Worm (Caenorhabditis elegans) whole organism, young adult: ENCODE results near the gene fut-1.
A peak's percentile ranks its signal among the peaks of the same experiment; 100 is the strongest.

Source experiments
- B0019.2 ChIP-seq: fragments of 200-800 bp; sonication (Bioruptor generic); conservative IDR thresholded peaks from 2 replicates; pipeline ENCODE4 v1.3.6; 2022; ENCODE audit warnings: missing genetic modification reagents, missing genetic modification characterization, missing compliant biosample characterization
- B0336.3 ChIP-seq: fragments of 200-800 bp; sonication (Bioruptor generic); IDR thresholded peaks from 2 replicates; pipeline ENCODE4 v1.3.6; 2022; ENCODE audit warnings: missing genetic modification characterization, missing compliant biosample characterization
- F39B2.1 ChIP-seq: fragments of 200-800 bp; sonication (Bioruptor generic); IDR thresholded peaks from 2 replicates; pipeline ENCODE4 v1.3.6; 2022; ENCODE audit warnings: missing genetic modification reagents, missing genetic modification characterization, missing compliant biosample characterization
- F57C9.4 ChIP-seq: sonication (generic microtip); optimal IDR thresholded peaks from 2 replicates; lab custom pipeline; 2017; ENCODE audit warnings: mild to moderate bottlenecking, missing genetic modification characterization, missing compliant biosample characterization
- K11D2.4 ChIP-seq: fragments of 200-800 bp; sonication (Bioruptor generic); IDR thresholded peaks from 2 replicates; pipeline ENCODE4 v1.3.6; 2022; ENCODE audit warnings: missing genetic modification reagents, missing genetic modification characterization, missing compliant biosample characterization
- Y53G8AR.9 ChIP-seq: fragments of 200-800 bp; sonication (Bioruptor generic); conservative IDR thresholded peaks from 2 replicates; pipeline ENCODE4 v1.3.6; 2022; ENCODE audit warnings: missing genetic modification reagents, missing genetic modification characterization, missing compliant biosample characterization
- Y67H2A.10 ChIP-seq: fragments of 200-800 bp; sonication (Bioruptor generic); conservative IDR thresholded peaks from 2 replicates; pipeline ENCODE4 v1.3.6; 2022; ENCODE audit warnings: missing genetic modification reagents, missing genetic modification characterization, missing compliant biosample characterization
- Y79H2A.3 ChIP-seq: fragments of 200-800 bp; sonication (Bioruptor generic); conservative IDR thresholded peaks from 2 replicates; pipeline ENCODE4 v1.3.6; 2022; ENCODE audit warnings: missing genetic modification reagents, missing genetic modification characterization, missing compliant biosample characterization
- Y95B8A.8 ChIP-seq: fragments of 200-800 bp; sonication (Bioruptor generic); IDR thresholded peaks from 2 replicates; pipeline ENCODE4 v1.3.6; 2022; ENCODE audit warnings: missing genetic modification reagents, missing genetic modification characterization, missing compliant biosample characterization
- ZK185.1 ChIP-seq: sonication (generic microtip); optimal IDR thresholded peaks from 2 replicates; lab custom pipeline; 2016; ENCODE audit warnings: mild to moderate bottlenecking, missing genetic modification characterization, missing compliant biosample characterization; ENCODE audit not compliant: poor library complexity, severe bottlenecking
- ama-1 ChIP-seq, 3 experiments: fragments of 150-350 bp in 1 of 3; sonication (generic microtip) in 2 of 3; optimal IDR thresholded peaks; 2 replicates each; lab custom pipeline; 2014 to 2018; ENCODE audit warnings: missing biosample characterization in 2 of 3, missing genetic modification characterization in 2 of 3, missing genetic modification reagents in 2 of 3
- aptf-3 ChIP-seq: fragments of 200-800 bp; sonication (Bioruptor generic); IDR thresholded peaks from 2 replicates; pipeline ENCODE4 v1.3.6; 2022; ENCODE audit warnings: missing genetic modification characterization, missing compliant biosample characterization
- atf-7 ChIP-seq: sonication (generic microtip); optimal IDR thresholded peaks from 2 replicates; lab custom pipeline; 2017; ENCODE audit warnings: mild to moderate bottlenecking, missing genetic modification characterization, missing compliant biosample characterization
- attf-3 ChIP-seq: fragments of 200-800 bp; sonication (Bioruptor generic); conservative IDR thresholded peaks from 2 replicates; pipeline ENCODE4 v1.3.6; 2022; ENCODE audit warnings: missing genetic modification reagents, missing genetic modification characterization, missing compliant biosample characterization
- attf-6 ChIP-seq: fragments of 200-800 bp; sonication (Bioruptor generic); IDR thresholded peaks from 2 replicates; pipeline ENCODE4 v1.3.6; 2022; ENCODE audit warnings: missing genetic modification reagents, missing genetic modification characterization, missing compliant biosample characterization
- bed-1 ChIP-seq: fragments of 200-800 bp; sonication (Bioruptor generic); IDR thresholded peaks from 2 replicates; pipeline ENCODE4 v1.3.6; 2022; ENCODE audit warnings: missing genetic modification reagents, missing genetic modification characterization, missing compliant biosample characterization
- ccch-3 ChIP-seq: fragments of 200-800 bp; sonication (Bioruptor generic); optimal IDR thresholded peaks from 2 replicates; lab custom pipeline; 2018; ENCODE audit warnings: mild to moderate bottlenecking, missing genetic modification characterization, missing compliant biosample characterization
- ceh-100 ChIP-seq: fragments of 200-800 bp; sonication (Bioruptor generic); IDR thresholded peaks from 2 replicates; pipeline ENCODE4 v1.3.6; 2022; ENCODE audit warnings: missing genetic modification reagents, missing genetic modification characterization, missing compliant biosample characterization
- ceh-27 ChIP-seq: fragments of 200-800 bp; sonication (Bioruptor generic); optimal IDR thresholded peaks from 2 replicates; lab custom pipeline; 2018; ENCODE audit warnings: mild to moderate bottlenecking, missing genetic modification characterization, moderate library complexity, missing compliant biosample characterization
- ceh-40 ChIP-seq: fragments of 200-800 bp; sonication (Bioruptor generic); IDR thresholded peaks from 2 replicates; pipeline ENCODE4 v1.3.6; 2022; ENCODE audit warnings: missing genetic modification characterization, missing compliant biosample characterization
- die-1 ChIP-seq: sonication (generic microtip); optimal IDR thresholded peaks from 2 replicates; lab custom pipeline; 2016; ENCODE audit warnings: missing genotype, mild to moderate bottlenecking, missing genetic modification characterization, missing compliant biosample characterization
- dox-1 ChIP-seq: fragments of 200-800 bp; sonication (Bioruptor generic); IDR thresholded peaks from 2 replicates; pipeline ENCODE4 v1.3.6; 2022; ENCODE audit warnings: missing genetic modification reagents, missing genetic modification characterization, missing compliant biosample characterization
- egl-18 ChIP-seq: fragments of 200-800 bp; sonication (Bioruptor generic); IDR thresholded peaks from 2 replicates; pipeline ENCODE4 v1.3.6; 2022; ENCODE audit warnings: missing genetic modification reagents, missing genetic modification characterization, missing compliant biosample characterization
- egl-44 ChIP-seq: fragments of 200-800 bp; sonication (Bioruptor generic); IDR thresholded peaks from 2 replicates; pipeline ENCODE4 v1.3.6; 2022; ENCODE audit warnings: missing genetic modification reagents, missing genetic modification characterization, missing compliant biosample characterization
- egrh-3 ChIP-seq: fragments of 200-800 bp; sonication (Bioruptor generic); IDR thresholded peaks from 2 replicates; pipeline ENCODE4 v1.3.6; 2022; ENCODE audit warnings: missing genetic modification reagents, missing genetic modification characterization, missing compliant biosample characterization
- ekl-4 ChIP-seq: fragments of 200-800 bp; sonication (Bioruptor generic); IDR thresholded peaks from 2 replicates; pipeline ENCODE4 v1.3.6; 2022; ENCODE audit warnings: missing genetic modification reagents, missing genetic modification characterization, missing compliant biosample characterization
- ets-4 ChIP-seq: fragments of 200-800 bp; sonication (Bioruptor generic); optimal IDR thresholded peaks from 2 replicates; lab custom pipeline; 2018; ENCODE audit warnings: mild to moderate bottlenecking, missing genetic modification characterization, missing compliant biosample characterization
- hlh-12 ChIP-seq: sonication (generic microtip); optimal IDR thresholded peaks from 2 replicates; lab custom pipeline; 2016; ENCODE audit warnings: missing genetic modification characterization, missing compliant biosample characterization
- hlh-26 ChIP-seq: fragments of 200-800 bp; sonication (Bioruptor generic); conservative IDR thresholded peaks from 2 replicates; pipeline ENCODE4 v1.3.6; 2022; ENCODE audit warnings: missing genetic modification reagents, missing genetic modification characterization, missing compliant biosample characterization
- hmg-1.2 ChIP-seq: fragments of 200-800 bp; sonication (Bioruptor generic); IDR thresholded peaks from 2 replicates; pipeline ENCODE4 v1.3.6; 2022; ENCODE audit warnings: missing genetic modification reagents, missing genetic modification characterization, missing compliant biosample characterization
- hmg-20 ChIP-seq: fragments of 200-800 bp; sonication (Bioruptor generic); IDR thresholded peaks from 2 replicates; pipeline ENCODE4 v1.3.6; 2022; ENCODE audit warnings: missing genetic modification reagents, missing genetic modification characterization, missing compliant biosample characterization
- let-526 ChIP-seq: fragments of 200-800 bp; sonication (Bioruptor generic); IDR thresholded peaks from 2 replicates; pipeline ENCODE4 v1.3.6; 2022; ENCODE audit warnings: missing genetic modification reagents, missing genetic modification characterization, missing compliant biosample characterization
- lin-54 ChIP-seq: fragments of 200-800 bp; sonication (Bioruptor generic); optimal IDR thresholded peaks from 2 replicates; lab custom pipeline; 2018; ENCODE audit warnings: mild to moderate bottlenecking, missing genetic modification characterization, missing compliant biosample characterization
- madf-10 ChIP-seq: sonication (generic microtip); optimal IDR thresholded peaks from 2 replicates; lab custom pipeline; 2016; ENCODE audit warnings: mild to moderate bottlenecking, missing genetic modification characterization, missing compliant biosample characterization
- madf-3 ChIP-seq: fragments of 200-800 bp; sonication (Bioruptor generic); IDR thresholded peaks from 2 replicates; pipeline ENCODE4 v1.3.6; 2022; ENCODE audit warnings: missing genetic modification reagents, missing genetic modification characterization, missing compliant biosample characterization
- mes-4 ChIP-seq: sonication (generic microtip); optimal IDR thresholded peaks from 2 replicates; lab custom pipeline; 2016; ENCODE audit warnings: missing genotype, missing genetic modification characterization, missing compliant biosample characterization
- nhr-90 ChIP-seq: sonication (generic microtip); optimal IDR thresholded peaks from 2 replicates; lab custom pipeline; 2016; ENCODE audit warnings: missing genotype, mild to moderate bottlenecking, missing genetic modification characterization, missing compliant biosample characterization
- repo-1 ChIP-seq: sonication (generic microtip); optimal IDR thresholded peaks from 2 replicates; lab custom pipeline; 2017; ENCODE audit warnings: mild to moderate bottlenecking, missing genetic modification characterization, missing compliant biosample characterization
- snpc-1.1 ChIP-seq: sonication (generic microtip); optimal IDR thresholded peaks from 2 replicates; lab custom pipeline; 2017; ENCODE audit warnings: missing genetic modification characterization, mild to moderate bottlenecking, missing compliant biosample characterization, antibody characterized with exemption, moderate library complexity, missing genotype, missing genetic modification reagents; ENCODE audit not compliant: insufficient read depth
- snpc-3.4 ChIP-seq: sonication (generic microtip); optimal IDR thresholded peaks from 2 replicates; lab custom pipeline; 2017; ENCODE audit warnings: missing genetic modification characterization, mild to moderate bottlenecking, missing compliant biosample characterization, antibody characterized with exemption, moderate library complexity, missing genotype, missing genetic modification reagents
- somi-1 ChIP-seq: fragments of 200-800 bp; sonication (Bioruptor generic); optimal IDR thresholded peaks from 2 replicates; lab custom pipeline; 2018; ENCODE audit warnings: mild to moderate bottlenecking, missing genetic modification characterization, missing compliant biosample characterization
- tbp1 ChIP-seq: fragments of 200-800 bp; sonication (Bioruptor generic); optimal IDR thresholded peaks from 2 replicates; lab custom pipeline; 2018; ENCODE audit warnings: mild to moderate bottlenecking, missing genetic modification characterization, missing compliant biosample characterization
- zfh-2 ChIP-seq: fragments of 200-800 bp; sonication (Bioruptor generic); conservative IDR thresholded peaks from 2 replicates; pipeline ENCODE4 v1.3.6; 2022; ENCODE audit warnings: missing genetic modification reagents, missing genetic modification characterization, missing compliant biosample characterization
- ztf-28 ChIP-seq: fragments of 200-800 bp; sonication (Bioruptor generic); IDR thresholded peaks from 2 replicates; pipeline ENCODE4 v1.3.6; 2022; ENCODE audit warnings: missing genetic modification reagents, missing genetic modification characterization, missing compliant biosample characterization

Gene fut-1

ce11 chrII:8746298-8746775 is 13.1 kb downstream of the fut-1 start (continued):
- TF ChIP-seq hmg-20 (GFP tag; lab: Robert Waterston, UW) (no peak), ztf-28 (no peak), attf-6 (no peak), Y79H2A.3 (GFP tag; lab: Robert Waterston, UW) (0 out of 2 replicates have a peak, but pooled peaks have one; percentile 6), B0336.3 (GFP tag; lab: Robert Waterston, UW) (peak; percentile 70), Y95B8A.8 (GFP tag; lab: Robert Waterston, UW) (peak; percentile 59; the same call in 1 of the 2 replicates), ceh-40 (GFP tag; lab: Robert Waterston, UW) (no peak), dox-1 (GFP tag; lab: Robert Waterston, UW) (peak; percentile 52; the same call in 1 of the 2 replicates), ceh-100 (GFP tag; lab: Robert Waterston, UW) (no peak), zfh-2 (GFP tag; lab: Robert Waterston, UW) (no peak), egl-18 (GFP tag; lab: Robert Waterston, UW) (no peak), tbp1 (GFP tag; lab: Kevin White, UChicago) (no peak), Y53G8AR.9 (peak; percentile 79; the same call in 1 of the 2 replicates), bed-1 (GFP tag; lab: Robert Waterston, UW) (no peak), egrh-3 (GFP tag; lab: Robert Waterston, UW) (no peak), ccch-3 (no peak), F57C9.4 (tag; lab: Kevin White, UChicago) (peak; percentile 29), let-526 (GFP tag; lab: Robert Waterston, UW) (peak; percentile 44; the same call in 1 of the 2 replicates), snpc-1.1 (tag; lab: Kevin White, UChicago) (no peak), ets-4 (GFP tag; lab: Kevin White, UChicago) (peak; percentile 70), repo-1 (tag; lab: Kevin White, UChicago) (peak; percentile 92), madf-10 (tag; lab: Kevin White, UChicago) (no peak), hlh-12 (no peak), atf-7 (tag; lab: Kevin White, UChicago) (no peak), B0019.2 (GFP tag; lab: Robert Waterston, UW) (no peak), somi-1 (GFP tag; lab: Kevin White, UChicago) (no peak), mes-4 (tag; lab: Kevin White, UChicago) (no peak), Y67H2A.10 (GFP tag; lab: Robert Waterston, UW) (no peak), ekl-4 (no peak; the same call in 1 of the 2 replicates), lin-54 (GFP tag; lab: Kevin White, UChicago) (peak; percentile 8)

ce11 chrII:8745449-8746297 is 13.7 kb downstream of the fut-1 start:
- TF ChIP-seq hmg-1.2 (GFP tag; lab: Robert Waterston, UW) = 0 out of 2 replicates have a peak, but pooled peaks have one; percentile 2
- 0 out of 2 replicates have a peak, but pooled peaks have one; percentile 3 for TF ChIP-seq let-526 (GFP tag; lab: Robert Waterston, UW)
- TF ChIP-seq madf-3 (GFP tag; lab: Robert Waterston, UW) = 0 out of 2 replicates have a peak, but pooled peaks have one; percentile 3
- no peak for TF ChIP-seq hlh-26 (GFP tag; lab: Robert Waterston, UW)
- no peak for TF ChIP-seq attf-3 (GFP tag; lab: Robert Waterston, UW)
- no peak for TF ChIP-seq egl-44 (GFP tag; lab: Robert Waterston, UW)
- no peak for TF ChIP-seq aptf-3 (GFP tag; lab: Robert Waterston, UW)
- TF ChIP-seq Y67H2A.10 (GFP tag; lab: Robert Waterston, UW) = no peak
- no peak for TF ChIP-seq B0019.2 (GFP tag; lab: Robert Waterston, UW)
- no peak for TF ChIP-seq die-1 (tag; lab: Kevin White, UChicago)
- TF ChIP-seq zfh-2 (GFP tag; lab: Robert Waterston, UW) = peak; percentile 57
- TF ChIP-seq nhr-90 = peak; percentile 22
- no peak for TF ChIP-seq ekl-4
- TF ChIP-seq F39B2.1 (GFP tag; lab: Robert Waterston, UW) = no peak
- TF ChIP-seq ceh-27 (GFP tag; lab: Kevin White, UChicago) = no peak
- TF ChIP-seq hmg-20 (GFP tag; lab: Robert Waterston, UW) = no peak; the same call in 1 of the 2 replicates
- TF ChIP-seq Y95B8A.8 (GFP tag; lab: Robert Waterston, UW) = no peak
- TF ChIP-seq hlh-12 = no peak
- peak; percentile 26 for TF ChIP-seq ZK185.1 (tag; lab: Kevin White, UChicago)
- TF ChIP-seq K11D2.4 = no peak; the same call in 1 of the 2 replicates
- TF ChIP-seq ama-1 (optimal IDR thresholded peaks at IDR 0.05; lab: Kevin White, UChicago) = peak; percentile 50
- TF ChIP-seq ama-1 (GFP tag; optimal IDR thresholded peaks at IDR 0.05; lab: Kevin White, UChicago) = peak in 1 of 2 experiments; percentile 36
- no peak for TF ChIP-seq ets-4 (GFP tag; lab: Kevin White, UChicago)
- no peak for TF ChIP-seq snpc-3.4
